Fruit fly (Drosophila melanogaster) whole organism, wandering third instar larva: ENCODE results near the gene stol.
A peak's percentile ranks its signal among the peaks of the same experiment; 100 is the strongest.

Experiments used
- Abd-B ChIP-seq: fragments of >200 bp; optimal IDR thresholded peaks from 2 replicates; lab custom pipeline; 2017; ENCODE audit warnings: missing biosample characterization, missing genetic modification characterization
- CG32264 ChIP-seq: fragments of 200-800 bp; sonication (Bioruptor generic); optimal IDR thresholded peaks from 2 replicates; lab custom pipeline; 2016; ENCODE audit warnings: missing biosample characterization, missing genetic modification characterization
- Dif ChIP-seq: fragments of 200-275, 200-300 bp; sonication (Bioruptor generic); optimal IDR thresholded peaks from 2 replicates; lab custom pipeline; 2018; ENCODE audit warnings: missing biosample characterization, missing genetic modification characterization; ENCODE audit not compliant: partially characterized antibody
- GATAd ChIP-seq: sonication (Bioruptor generic); optimal IDR thresholded peaks from 2 replicates; lab custom pipeline; 2016; ENCODE audit warnings: missing biosample characterization, missing genetic modification characterization
- Jra ChIP-seq: sonication (Bioruptor generic); optimal IDR thresholded peaks from 2 replicates; lab custom pipeline; 2016; ENCODE audit warnings: missing biosample characterization, missing genetic modification characterization
- br ChIP-seq: fragments of 200-800 bp; sonication (Bioruptor generic); optimal IDR thresholded peaks from 2 replicates; lab custom pipeline; 2016; ENCODE audit warnings: missing biosample characterization, missing genetic modification characterization
- dmrt93B ChIP-seq: fragments of 200-800 bp; sonication (Bioruptor generic); optimal IDR thresholded peaks from 2 replicates; lab custom pipeline; 2018; ENCODE audit warnings: missing biosample characterization, mild to moderate bottlenecking, missing genetic modification characterization
- foxo ChIP-seq, 2 experiments: fragments of 200-800 bp; sonication (Bioruptor generic); optimal IDR thresholded peaks; 2 replicates in 1 of 2; 3 replicates in 1 of 2; lab custom pipeline; 2016 to 2017; ENCODE audit warnings: missing biosample characterization in 2 of 2, missing genetic modification characterization in 2 of 2
- sv ChIP-seq: fragments of 200-800 bp; sonication (Bioruptor generic); optimal IDR thresholded peaks from 3 replicates; lab custom pipeline; 2016; ENCODE audit warnings: missing biosample characterization, missing genetic modification characterization
- usp ChIP-seq: fragments of >200 bp; optimal IDR thresholded peaks from 2 replicates; lab custom pipeline; 2017; ENCODE audit warnings: missing biosample characterization, missing genetic modification characterization

DNA sequence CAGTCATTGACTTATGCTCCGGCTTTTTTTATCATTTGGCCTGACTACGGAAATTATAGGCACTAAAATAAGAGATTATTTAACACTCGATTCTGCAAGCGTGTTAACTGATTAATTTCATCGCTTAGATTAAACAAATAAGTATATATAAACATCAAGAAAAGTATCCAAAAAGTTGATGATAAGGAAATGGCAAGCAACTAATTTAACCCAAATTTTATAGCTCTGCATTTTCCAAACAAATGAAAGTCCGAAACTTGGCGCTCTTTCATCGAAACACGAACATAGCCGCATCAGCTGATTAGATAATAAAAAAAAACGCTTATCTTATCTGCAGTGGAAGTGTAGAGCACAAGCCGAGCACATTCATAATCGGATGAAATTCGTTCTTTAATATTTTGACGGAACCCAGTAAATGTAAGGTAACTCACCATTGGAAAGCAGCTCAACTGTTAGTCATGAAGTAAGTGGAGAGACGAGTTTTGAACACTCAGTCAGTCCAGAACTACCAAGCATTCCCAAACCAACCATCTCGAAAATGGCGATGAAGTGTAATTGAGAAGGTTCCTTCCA is 88.4 kb downstream of the stol start, which contains the start of gene CG18480:
- TF ChIP-seq usp (GFP tag; lab: Kevin White, UChicago) = no peak
- TF ChIP-seq Dif = no peak
- no peak for TF ChIP-seq GATAd (GFP tag; lab: Kevin White, UChicago)
- no peak for TF ChIP-seq sv
- peak; percentile 64 for TF ChIP-seq Jra (GFP tag; lab: Kevin White, UChicago)
- peak in 1 of 2 experiments; percentile 82 for TF ChIP-seq foxo (GFP tag; optimal IDR thresholded peaks at IDR 0.05; lab: Kevin White, UChicago)
- peak; percentile 6 for TF ChIP-seq dmrt93B (GFP tag; lab: Kevin White, UChicago)
- TF ChIP-seq CG32264 = no peak
- peak; percentile 66 for TF ChIP-seq br (GFP tag; lab: Kevin White, UChicago)
- TF ChIP-seq Abd-B (GFP tag; lab: Kevin White, UChicago) = no peak
